Fruit fly (Drosophila melanogaster) whole organism, embryonic: ENCODE measurements around the gene Vps8.

Experiments
- Ada2b ChIP-seq: fragments of 200-800 bp; sonication (Bioruptor generic); IDR thresholded peaks from 2 replicates; pipeline ENCODE4 v1.3.6; 2022; ENCODE audit warnings: missing biosample characterization, missing genetic modification characterization
- Adf1 ChIP-seq: fragments of 200-800 bp; sonication (Bioruptor generic); IDR thresholded peaks from 2 replicates; pipeline ENCODE4 v1.3.6; 2022; ENCODE audit warnings: missing biosample characterization, missing genetic modification characterization
- CG10431 ChIP-seq: fragments of 200-800 bp; sonication (Bioruptor generic); optimal IDR thresholded peaks from 3 replicates; lab custom pipeline; 2018; ENCODE audit warnings: missing biosample characterization, mild to moderate bottlenecking, missing genetic modification characterization
- CG12391 ChIP-seq: fragments of 200-800 bp; sonication (Bioruptor generic); optimal IDR thresholded peaks from 3 replicates; lab custom pipeline; 2018; ENCODE audit warnings: missing biosample characterization, mild to moderate bottlenecking, missing genetic modification characterization, moderate library complexity
- CG13894 ChIP-seq: fragments of 200-800 bp; sonication (Bioruptor generic); optimal IDR thresholded peaks from 3 replicates; lab custom pipeline; 2018; ENCODE audit warnings: missing biosample characterization, mild to moderate bottlenecking, missing genetic modification characterization, moderate library complexity
- CG14441 ChIP-seq: fragments of 200-800 bp; sonication (Bioruptor generic); IDR thresholded peaks from 2 replicates; pipeline ENCODE4 v1.3.6; 2022; ENCODE audit warnings: missing biosample characterization, missing genetic modification characterization
- CG15011 ChIP-seq: fragments of 200-800 bp; sonication (Bioruptor generic); optimal IDR thresholded peaks from 3 replicates; lab custom pipeline; 2018; ENCODE audit warnings: missing biosample characterization, mild to moderate bottlenecking, missing genetic modification characterization
- CG16815 ChIP-seq: fragments of 200-800 bp; sonication (Bioruptor generic); optimal IDR thresholded peaks from 3 replicates; lab custom pipeline; 2017; ENCODE audit warnings: missing biosample characterization, mild to moderate bottlenecking, missing genetic modification characterization
- CG17359 ChIP-seq: fragments of 200-800 bp; sonication (Bioruptor generic); optimal IDR thresholded peaks from 3 replicates; lab custom pipeline; 2018; ENCODE audit warnings: missing biosample characterization, mild to moderate bottlenecking, missing genetic modification characterization, moderate library complexity
- CG17361 ChIP-seq: fragments of 200-800 bp; sonication (Bioruptor generic); IDR thresholded peaks from 3 replicates; pipeline ENCODE4 v1.3.6; 2022; ENCODE audit warnings: missing biosample characterization, missing genetic modification characterization
- CG17829 ChIP-seq: fragments of 200-800 bp; optimal IDR thresholded peaks from 2 replicates; lab custom pipeline; 2019; ENCODE audit warnings: missing biosample characterization, mild to moderate bottlenecking, missing genetic modification characterization, moderate library complexity
- CG18262 ChIP-seq: fragments of 200-800 bp; optimal IDR thresholded peaks from 3 replicates; lab custom pipeline; 2019; ENCODE audit warnings: missing biosample characterization, mild to moderate bottlenecking, missing genetic modification characterization, moderate library complexity
- CG2712 ChIP-seq: fragments of 200-800 bp; optimal IDR thresholded peaks from 3 replicates; lab custom pipeline; 2019; ENCODE audit warnings: missing biosample characterization, mild to moderate bottlenecking, missing genetic modification characterization, moderate library complexity
- CG30403 ChIP-seq: fragments of 200-800 bp; sonication (Bioruptor generic); optimal IDR thresholded peaks from 3 replicates; lab custom pipeline; 2016; ENCODE audit warnings: missing biosample characterization, missing genetic modification characterization
- CG6175 ChIP-seq: fragments of 200-800 bp; sonication (Bioruptor generic); IDR thresholded peaks from 3 replicates; pipeline ENCODE4 v1.3.6; 2022; ENCODE audit warnings: missing biosample characterization, missing genetic modification characterization
- CG6689 ChIP-seq: fragments of 200-800 bp; sonication (Bioruptor generic); IDR thresholded peaks from 2 replicates; pipeline ENCODE4 v1.3.6; 2022; ENCODE audit warnings: missing biosample characterization, missing genetic modification characterization
- CG7357 ChIP-seq: fragments of 200-800 bp; sonication (Bioruptor generic); IDR thresholded peaks from 3 replicates; pipeline ENCODE4 v1.3.6; 2022; ENCODE audit warnings: missing biosample characterization, missing genetic modification characterization
- CG7839 ChIP-seq: fragments of 200-800 bp; sonication (Bioruptor generic); optimal IDR thresholded peaks from 3 replicates; lab custom pipeline; 2018; ENCODE audit warnings: missing biosample characterization, mild to moderate bottlenecking, missing genetic modification characterization, moderate library complexity
- CG8924 ChIP-seq: fragments of 200-800 bp; optimal IDR thresholded peaks from 3 replicates; lab custom pipeline; 2019; ENCODE audit warnings: missing biosample characterization, mild to moderate bottlenecking, missing genetic modification characterization, moderate library complexity
- D19A ChIP-seq: fragments of 200-800 bp; optimal IDR thresholded peaks from 3 replicates; lab custom pipeline; 2019; ENCODE audit warnings: missing biosample characterization, mild to moderate bottlenecking, missing genetic modification characterization, moderate library complexity
- H2.0 ChIP-seq: fragments of 200-800 bp; sonication (Bioruptor generic); IDR thresholded peaks from 2 replicates; pipeline ENCODE4 v1.3.6; 2022; ENCODE audit warnings: missing biosample characterization, missing genetic modification characterization
- HLH54F ChIP-seq: fragments of 200-800 bp; sonication (Bioruptor generic); optimal IDR thresholded peaks from 3 replicates; lab custom pipeline; 2016; ENCODE audit warnings: missing biosample characterization, missing genetic modification characterization
- Hr39 ChIP-seq: fragments of >200 bp; optimal IDR thresholded peaks from 2 replicates; lab custom pipeline; 2017
- Kr ChIP-seq: fragments of 200-800 bp; sonication (Bioruptor generic); optimal IDR thresholded peaks from 2 replicates; lab custom pipeline; 2017; ENCODE audit warnings: missing biosample characterization, mild to moderate bottlenecking, missing genetic modification characterization
- Meics ChIP-seq: fragments of 200-800 bp; sonication (Bioruptor generic); optimal IDR thresholded peaks from 2 replicates; lab custom pipeline; 2017; ENCODE audit warnings: missing biosample characterization, mild to moderate bottlenecking, missing genetic modification characterization
- Oaz ChIP-seq: fragments of 200-800 bp; sonication (Bioruptor generic); IDR thresholded peaks from 2 replicates; pipeline ENCODE4 v1.3.6; 2022; ENCODE audit warnings: missing biosample characterization, missing genetic modification characterization
- Ptx1 ChIP-seq: fragments of 200-800 bp; sonication (Bioruptor generic); IDR thresholded peaks from 2 replicates; pipeline ENCODE4 v1.3.6; 2022; ENCODE audit warnings: missing biosample characterization, missing genetic modification characterization
- Sry-δ ChIP-seq: fragments of 200-800 bp; sonication (Bioruptor generic); optimal IDR thresholded peaks from 2 replicates; lab custom pipeline; 2016; ENCODE audit warnings: missing biosample characterization, missing genetic modification characterization
- Vsx1 ChIP-seq: fragments of 200-800 bp; sonication (Bioruptor generic); optimal IDR thresholded peaks from 2 replicates; lab custom pipeline; 2017; ENCODE audit warnings: missing biosample characterization, mild to moderate bottlenecking, missing genetic modification characterization, missing genetic modification reagents
- YL-1 ChIP-seq: fragments of 200-800 bp; sonication (Bioruptor generic); optimal IDR thresholded peaks from 3 replicates; lab custom pipeline; 2017; ENCODE audit warnings: missing biosample characterization, mild to moderate bottlenecking, missing genetic modification characterization
- ac ChIP-seq: fragments of 200-800 bp; sonication (Bioruptor generic); optimal IDR thresholded peaks from 3 replicates; lab custom pipeline; 2017; ENCODE audit warnings: missing biosample characterization, mild to moderate bottlenecking, missing genetic modification characterization
- ap ChIP-seq: fragments of 200-800 bp; sonication (Bioruptor generic); IDR thresholded peaks from 2 replicates; pipeline ENCODE4 v1.3.6; 2022; ENCODE audit warnings: missing biosample characterization, missing genetic modification characterization
- az2 ChIP-seq: fragments of 200-800 bp; sonication (Bioruptor generic); optimal IDR thresholded peaks from 3 replicates; lab custom pipeline; 2016; ENCODE audit warnings: missing biosample characterization, missing genetic modification characterization
- bsh ChIP-seq, 2 experiments: fragments of 200-800 bp; sonication (Bioruptor generic); optimal IDR thresholded peaks; 2 replicates each; lab custom pipeline; 2017 to 2018; ENCODE audit warnings: mild to moderate bottlenecking in 2 of 2, missing biosample characterization in 2 of 2, missing genetic modification characterization in 2 of 2, moderate library complexity in 1 of 2
- caup ChIP-seq: fragments of 200-800 bp; sonication (Bioruptor generic); optimal IDR thresholded peaks from 3 replicates; lab custom pipeline; 2017; ENCODE audit warnings: missing biosample characterization, mild to moderate bottlenecking, missing genetic modification characterization, moderate library complexity; ENCODE audit not compliant: severe bottlenecking
- da ChIP-seq: fragments of 200-800 bp; sonication (Bioruptor generic); optimal IDR thresholded peaks from 2 replicates; lab custom pipeline; 2016; ENCODE audit warnings: missing biosample characterization, missing genetic modification characterization
- dati ChIP-seq: fragments of 200-800 bp; sonication (Bioruptor generic); IDR thresholded peaks from 2 replicates; pipeline ENCODE4 v1.3.6; 2022; ENCODE audit warnings: missing biosample characterization, missing genetic modification characterization
- disco-r ChIP-seq: fragments of 200-800 bp; sonication (Bioruptor generic); optimal IDR thresholded peaks from 2 replicates; lab custom pipeline; 2016; ENCODE audit warnings: missing biosample characterization, missing genetic modification characterization
- dmrt11E ChIP-seq: fragments of 200-800 bp; sonication (Bioruptor generic); optimal IDR thresholded peaks from 3 replicates; lab custom pipeline; 2018; ENCODE audit warnings: missing biosample characterization, mild to moderate bottlenecking, missing genetic modification characterization, moderate library complexity
- dmrt99B ChIP-seq: fragments of 200-800 bp; sonication (Bioruptor generic); optimal IDR thresholded peaks from 2 replicates; lab custom pipeline; 2018; ENCODE audit warnings: missing biosample characterization, mild to moderate bottlenecking, missing genetic modification characterization, moderate library complexity
- dpn ChIP-seq, 2 experiments: fragments of 200-800 bp; sonication (Bioruptor generic); optimal IDR thresholded peaks; 3 replicates each; lab custom pipeline; 2016; ENCODE audit warnings: missing biosample characterization in 2 of 2, missing genetic modification characterization in 2 of 2
- eyg ChIP-seq: fragments of 200-800 bp; sonication (Bioruptor generic); optimal IDR thresholded peaks from 3 replicates; lab custom pipeline; 2016; ENCODE audit warnings: missing biosample characterization, missing genetic modification characterization
- ind ChIP-seq: fragments of 200-800 bp; sonication (Bioruptor generic); optimal IDR thresholded peaks from 3 replicates; lab custom pipeline; 2016; ENCODE audit warnings: missing biosample characterization, missing genetic modification characterization
- inv ChIP-seq: fragments of 200-800 bp; sonication (Bioruptor generic); IDR thresholded peaks from 2 replicates; pipeline ENCODE4 v1.3.6; 2022; ENCODE audit warnings: missing biosample characterization, missing genetic modification characterization; ENCODE audit not compliant: partially characterized antibody
- jigr1 ChIP-seq: fragments of 200-800 bp; sonication (Bioruptor generic); IDR thresholded peaks from 3 replicates; pipeline ENCODE4 v1.3.6; 2022; ENCODE audit warnings: missing biosample characterization, missing genetic modification characterization
- nau ChIP-seq: fragments of 200-800 bp; sonication (Bioruptor generic); optimal IDR thresholded peaks from 3 replicates; lab custom pipeline; 2017; ENCODE audit warnings: missing biosample characterization, mild to moderate bottlenecking, missing genetic modification characterization, missing genetic modification reagents
- otp ChIP-seq: fragments of 200-800 bp; sonication (Bioruptor generic); IDR thresholded peaks from 3 replicates; pipeline ENCODE4, ENCODE4 v1.3.6; 2022; ENCODE audit warnings: missing biosample characterization, missing genetic modification characterization
- row ChIP-seq: fragments of 200-800 bp; sonication (Bioruptor generic); IDR thresholded peaks from 3 replicates; pipeline ENCODE4 v1.3.6; 2022; ENCODE audit warnings: missing biosample characterization, missing genetic modification characterization
- sens ChIP-seq: fragments of 200-800 bp; sonication (Bioruptor generic); peaks from one replicate; lab custom pipeline; 2016; ENCODE audit warnings: missing biosample characterization, missing genetic modification characterization
- slbo ChIP-seq: fragments of 200-800 bp; sonication (Bioruptor generic); IDR thresholded peaks from 2 replicates; pipeline ENCODE4 v1.3.6; 2022; ENCODE audit warnings: missing biosample characterization, missing genetic modification characterization
- ssp ChIP-seq: fragments of 200-800 bp; sonication (Bioruptor generic); IDR thresholded peaks from 2 replicates; pipeline ENCODE4 v1.3.6; 2022; ENCODE audit warnings: missing biosample characterization, missing genetic modification characterization

The Vps8 gene

dm6 chr3L:6482838-6483237 lies 12.3 kb downstream of the Vps8 start (continued):
- TF ChIP-seq CG8924 (tag; lab: Kevin White, UChicago), result peak; percentile 26
- no peak for TF ChIP-seq Hr39 (lab: Kevin White, UChicago)
- peak in 1 of 2 experiments; percentile 52 for TF ChIP-seq bsh (GFP tag; optimal IDR thresholded peaks at IDR 0.05; lab: Kevin White, UChicago)
- TF ChIP-seq Adf1 (GFP tag; lab: Robert Waterston, UW), result no peak
- no peak for TF ChIP-seq ac (GFP tag; lab: Kevin White, UChicago)
- no peak for TF ChIP-seq inv (GFP tag; lab: Robert Waterston, UW)
- TF ChIP-seq jigr1 (GFP tag; lab: Robert Waterston, UW), result no peak
- no peak for TF ChIP-seq YL-1 (GFP tag; lab: Kevin White, UChicago)
- TF ChIP-seq CG18262 (tag; lab: Kevin White, UChicago), result peak; percentile 40
- TF ChIP-seq Ptx1, result peak; percentile 45; the same call in 1 of the 2 replicates
- no peak for TF ChIP-seq CG13894 (tag; lab: Kevin White, UChicago)
- no peak for TF ChIP-seq H2.0 (GFP tag; lab: Robert Waterston, UW)
- TF ChIP-seq ssp (GFP tag; lab: Robert Waterston, UW), result 0 out of 2 replicates have a peak, but pooled peaks have one; percentile 22
- TF ChIP-seq CG16815 (GFP tag; lab: Kevin White, UChicago), result no peak
- TF ChIP-seq CG17359 (tag; lab: Kevin White, UChicago), result peak; percentile 68
- TF ChIP-seq dpn (GFP tag; optimal IDR thresholded peaks at IDR 0.05; lab: Kevin White, UChicago), result peak in 1 of 2 experiments; percentile 5
- no peak for TF ChIP-seq Sry-δ (GFP tag; lab: Kevin White, UChicago)
- TF ChIP-seq dmrt99B (tag; lab: Kevin White, UChicago), result peak; percentile 75
- peak; percentile 21; the same call in 1 of the 2 replicates for TF ChIP-seq Ada2b (GFP tag; lab: Robert Waterston, UW)
- TF ChIP-seq CG14441 (GFP tag; lab: Robert Waterston, UW), result peak; percentile 30; the same call in 1 of the 2 replicates
- TF ChIP-seq da, result no peak
- TF ChIP-seq eyg (GFP tag; lab: Kevin White, UChicago), result no peak
- no peak for TF ChIP-seq CG6175 (GFP tag; lab: Robert Waterston, UW)
- no peak for TF ChIP-seq ind
- 0 out of 2 replicates have a peak, but pooled peaks have one; percentile 17 for TF ChIP-seq slbo (GFP tag; lab: Robert Waterston, UW)
- TF ChIP-seq nau (GFP tag; lab: Kevin White, UChicago), result no peak
- TF ChIP-seq CG10431 (GFP tag; lab: Kevin White, UChicago), result no peak
- no peak for TF ChIP-seq Kr
- TF ChIP-seq D19A (tag; lab: Kevin White, UChicago), result peak; percentile 8
- no peak for TF ChIP-seq disco-r (GFP tag; lab: Kevin White, UChicago)
- TF ChIP-seq CG15011 (GFP tag; lab: Kevin White, UChicago), result no peak
- TF ChIP-seq Meics, result no peak
- peak; percentile 35 for TF ChIP-seq CG17829
- TF ChIP-seq caup (GFP tag; lab: Kevin White, UChicago), result no peak
- no peak for TF ChIP-seq dati (GFP tag; lab: Robert Waterston, UW)
- 0 out of 2 replicates have a peak, but pooled peaks have one; percentile 14 for TF ChIP-seq ap (GFP tag; lab: Robert Waterston, UW)
- no peak for TF ChIP-seq CG7357 (GFP tag; lab: Robert Waterston, UW)
- peak; percentile 34 for TF ChIP-seq CG7839 (tag; lab: Kevin White, UChicago)
- TF ChIP-seq Vsx1 (GFP tag; lab: Kevin White, UChicago), result no peak
- TF ChIP-seq CG17361 (GFP tag; lab: Robert Waterston, UW), result no peak
- TF ChIP-seq otp (GFP tag; lab: Robert Waterston, UW), result 0 out of 3 replicates have a peak, but pooled peaks have one; percentile 35
- TF ChIP-seq az2, result peak; percentile 20
- TF ChIP-seq CG12391 (tag; lab: Kevin White, UChicago), result peak; percentile 39
- TF ChIP-seq CG6689 (GFP tag; lab: Robert Waterston, UW), result 0 out of 2 replicates have a peak, but pooled peaks have one; percentile 18
- TF ChIP-seq sens (GFP tag; lab: Kevin White, UChicago), result peak; percentile 73
- TF ChIP-seq dmrt11E, result no peak
- TF ChIP-seq Oaz (GFP tag; lab: Robert Waterston, UW), result 0 out of 2 replicates have a peak, but pooled peaks have one; percentile 4
- peak; percentile 45 for TF ChIP-seq CG2712 (tag; lab: Kevin White, UChicago)
- TF ChIP-seq CG30403, result peak; percentile 30
- TF ChIP-seq row (GFP tag; lab: Robert Waterston, UW), result peak; percentile 40; the same call in 1 of the 3 replicates
- no peak for TF ChIP-seq HLH54F (GFP tag; lab: Kevin White, UChicago)
